Worm (Caenorhabditis elegans) whole organism, L4 larva: ENCODE data around the gene Y76B12C.6.
A peak's percentile ranks its signal among the peaks of the same experiment; 100 is the strongest.

Experiments
- D1046.2 ChIP-seq: fragments of 200-800 bp; sonication (Bioruptor generic); IDR thresholded peaks from 2 replicates; pipeline ENCODE4 v1.3.6; 2022; ENCODE audit warnings: missing genetic modification characterization, missing compliant biosample characterization
- F37D6.2 ChIP-seq: sonication (generic microtip); optimal IDR thresholded peaks from 2 replicates; lab custom pipeline; 2016; ENCODE audit warnings: mild to moderate bottlenecking, missing genetic modification characterization, missing compliant biosample characterization
- T20F7.1 ChIP-seq: fragments of 200-800 bp; sonication (Bioruptor generic); optimal IDR thresholded peaks from 2 replicates; lab custom pipeline; 2018; ENCODE audit warnings: mild to moderate bottlenecking, missing genetic modification characterization, missing compliant biosample characterization
- Y105C5A.15 ChIP-seq: fragments of 200-800 bp; sonication (Bioruptor generic); IDR thresholded peaks from 2 replicates; pipeline ENCODE4 v1.3.6; 2022; ENCODE audit warnings: missing genetic modification characterization, missing compliant biosample characterization
- Y5F2A.4 ChIP-seq: fragments of 200-800 bp; sonication (Bioruptor generic); optimal IDR thresholded peaks from 2 replicates; lab custom pipeline; 2018; ENCODE audit warnings: mild to moderate bottlenecking, missing genetic modification characterization, missing compliant biosample characterization
- ZK337.2 ChIP-seq: fragments of 200-800 bp; sonication (Bioruptor generic); IDR thresholded peaks from 2 replicates; pipeline ENCODE4 v1.3.6; 2022; ENCODE audit warnings: missing genetic modification reagents, missing genetic modification characterization, missing compliant biosample characterization
- ZK546.5 ChIP-seq, 2 experiments: sonication (generic microtip); optimal IDR thresholded peaks; 2 replicates each; lab custom pipeline; 2017; ENCODE audit warnings: missing biosample characterization in 2 of 2, missing genetic modification characterization in 2 of 2
- aha-1 ChIP-seq: fragments of 150-350 bp; peaks from one replicate; lab custom pipeline; 2014; ENCODE audit warnings: missing biosample characterization, missing genetic modification characterization
- ama-1 ChIP-seq: fragments of 150-350 bp; optimal IDR thresholded peaks from 2 replicates; lab custom pipeline; 2014; ENCODE audit warnings: inconsistent platforms, mixed read lengths
- arid-1 ChIP-seq: fragments of 200-800 bp; sonication (Bioruptor generic); conservative IDR thresholded peaks from 2 replicates; pipeline ENCODE4 v1.3.6; 2022; ENCODE audit warnings: missing genetic modification reagents, missing genetic modification characterization, missing compliant biosample characterization
- ceh-28 ChIP-seq: fragments of 150-350 bp; optimal IDR thresholded peaks from 2 replicates; lab custom pipeline; 2014; ENCODE audit warnings: missing biosample characterization, missing genetic modification reagents, missing genetic modification characterization
- daf-12 ChIP-seq: fragments of 150-350 bp; optimal IDR thresholded peaks from 2 replicates; lab custom pipeline; 2014; ENCODE audit warnings: missing biosample characterization, missing genetic modification reagents, missing genetic modification characterization
- dpl-1 ChIP-seq: fragments of 150-350 bp; optimal IDR thresholded peaks from 2 replicates; lab custom pipeline; 2014; ENCODE audit warnings: missing biosample characterization, missing genetic modification reagents, missing genetic modification characterization
- gei-8 ChIP-seq: fragments of 200-800 bp; sonication (Bioruptor generic); optimal IDR thresholded peaks from 2 replicates; lab custom pipeline; 2018; ENCODE audit warnings: mild to moderate bottlenecking, missing genetic modification characterization, missing compliant biosample characterization
- hmg-1.1 ChIP-seq: fragments of 200-800 bp; sonication (Bioruptor generic); IDR thresholded peaks from 2 replicates; pipeline ENCODE4 v1.3.6; 2022; ENCODE audit warnings: missing genetic modification reagents, missing genetic modification characterization, missing compliant biosample characterization
- jun-1 ChIP-seq: fragments of 150-350 bp; optimal IDR thresholded peaks from 2 replicates; lab custom pipeline; 2014; ENCODE audit warnings: missing biosample characterization, missing genetic modification reagents, missing genetic modification characterization
- lin-38 ChIP-seq: fragments of 200-800 bp; sonication (Bioruptor generic); IDR thresholded peaks from 2 replicates; pipeline ENCODE4 v1.3.6; 2022; ENCODE audit warnings: missing genetic modification reagents, missing genetic modification characterization, missing compliant biosample characterization
- lsy-2 ChIP-seq, 2 experiments: fragments of 150-350 bp in 1 of 2; sonication (generic microtip) in 1 of 2; optimal IDR thresholded peaks; 2 replicates each; lab custom pipeline; 2014 to 2017; ENCODE audit warnings: missing biosample characterization in 2 of 2, missing genetic modification characterization in 2 of 2
- madf-5 ChIP-seq, 2 experiments: fragments of 200-800 bp; sonication (Bioruptor generic); IDR thresholded peaks; 2 replicates each; pipeline ENCODE4 v1.3.6; 2022; ENCODE audit warnings: missing compliant biosample characterization in 2 of 2, missing genetic modification characterization in 2 of 2
- mxl-3 ChIP-seq: fragments of 200-800 bp; sonication (Bioruptor generic); optimal IDR thresholded peaks from 2 replicates; lab custom pipeline; 2018; ENCODE audit warnings: mild to moderate bottlenecking, missing genetic modification characterization, missing compliant biosample characterization
- nhr-111 ChIP-seq: fragments of 200-800 bp; sonication (Bioruptor generic); optimal IDR thresholded peaks from 2 replicates; lab custom pipeline; 2018; ENCODE audit warnings: mild to moderate bottlenecking, missing genetic modification characterization, missing compliant biosample characterization
- nhr-237 ChIP-seq: sonication (generic microtip); optimal IDR thresholded peaks from 2 replicates; lab custom pipeline; 2017; ENCODE audit warnings: missing biosample characterization, missing genetic modification characterization
- nhr-41 ChIP-seq: fragments of 200-800 bp; sonication (Bioruptor generic); IDR thresholded peaks from 2 replicates; pipeline ENCODE4 v1.3.6; 2022; ENCODE audit warnings: missing genetic modification reagents, missing genetic modification characterization, missing compliant biosample characterization
- nhr-6 ChIP-seq: fragments of 150-350 bp; optimal IDR thresholded peaks from 2 replicates; lab custom pipeline; 2014; ENCODE audit warnings: missing biosample characterization, missing genetic modification characterization
- nhr-77 ChIP-seq: fragments of 150-350 bp; optimal IDR thresholded peaks from 2 replicates; lab custom pipeline; 2014; ENCODE audit warnings: missing biosample characterization, missing genetic modification characterization
- saeg-2 ChIP-seq: fragments of 200-800 bp; sonication (Bioruptor generic); IDR thresholded peaks from 2 replicates; pipeline ENCODE4 v1.3.6; 2022; ENCODE audit warnings: missing genetic modification reagents, missing genetic modification characterization, missing compliant biosample characterization
- set-16 ChIP-seq: fragments of 200-800 bp; sonication (Bioruptor generic); IDR thresholded peaks from 2 replicates; pipeline ENCODE4 v1.3.6; 2022; ENCODE audit warnings: missing genetic modification reagents, missing genetic modification characterization, missing compliant biosample characterization
- skn-1 ChIP-seq: fragments of 150-350 bp; optimal IDR thresholded peaks from 2 replicates; lab custom pipeline; 2014; ENCODE audit warnings: missing biosample characterization, missing genetic modification characterization
- snpc-1.2 ChIP-seq: fragments of 200-800 bp; sonication (Bioruptor generic); IDR thresholded peaks from 2 replicates; pipeline ENCODE4 v1.3.6; 2022; ENCODE audit warnings: missing genetic modification reagents, missing genetic modification characterization, missing compliant biosample characterization
- spr-1 ChIP-seq: sonication (generic microtip); optimal IDR thresholded peaks from 2 replicates; lab custom pipeline; 2016; ENCODE audit warnings: mild to moderate bottlenecking, missing genetic modification characterization, missing compliant biosample characterization
- unc-130 ChIP-seq: sonication (generic microtip); optimal IDR thresholded peaks from 2 replicates; lab custom pipeline; 2016; ENCODE audit warnings: missing genetic modification reagents, missing genetic modification characterization, missing compliant biosample characterization
- unc-39 ChIP-seq: sonication (generic microtip); optimal IDR thresholded peaks from 2 replicates; lab custom pipeline; 2017; ENCODE audit warnings: missing biosample characterization, missing genetic modification characterization
- unc-62 ChIP-seq, 3 experiments: fragments of 150-350 bp in 1 of 3; sonication (generic microtip); optimal IDR thresholded peaks in 2 of 3; peaks in 1 of 3; 1 replicate in 1 of 3; 2 replicates in 2 of 3; lab custom pipeline; 2014 to 2017; ENCODE audit warnings: missing biosample characterization in 3 of 3, missing genetic modification characterization in 3 of 3, missing genetic modification reagents in 3 of 3, missing genotype in 1 of 3
- vab-7 ChIP-seq: fragments of 200-800 bp; sonication (Bioruptor generic); IDR thresholded peaks from 2 replicates; pipeline ENCODE4 v1.3.6; 2022; ENCODE audit warnings: missing genetic modification reagents, missing genetic modification characterization, missing compliant biosample characterization
- zag-1 ChIP-seq: fragments of 150-350 bp; optimal IDR thresholded peaks from 2 replicates; lab custom pipeline; 2014; ENCODE audit warnings: missing biosample characterization, missing genetic modification characterization

The Y76B12C.6 gene

ce11 chrIV:1956411-1956810 is 24.8 kb upstream of the Y76B12C.6 start, which contains the start of gene F52C12.6:
TSS of gene F52C12.6 (plus strand) at chrIV:1956711.
- TF ChIP-seq madf-5 (GFP tag; IDR thresholded peaks at IDR 0.05; lab: Robert Waterston, UW) (no peak), unc-62 (GFP tag; optimal IDR thresholded peaks at IDR 0.05 in 1 of 2; lab: Kevin White, UChicago) (peak in 1 of 2 experiments; percentile 42), unc-62 (tag; optimal IDR thresholded peaks at IDR 0.05; lab: Kevin White, UChicago) (no peak)

- TF ChIP-seq mxl-3 (GFP tag; lab: Kevin White, UChicago) (no peak), dpl-1 (no peak), nhr-6 (no peak), T20F7.1 (no peak), lsy-2 (tag; optimal IDR thresholded peaks at IDR 0.05; lab: Kevin White, UChicago) (no peak), skn-1 (tag; lab: Kevin White, UChicago) (no peak), set-16 (GFP tag; lab: Robert Waterston, UW) (no peak), hmg-1.1 (no peak), unc-39 (no peak), arid-1 (GFP tag; lab: Robert Waterston, UW) (no peak), vab-7 (GFP tag; lab: Robert Waterston, UW) (no peak), D1046.2 (GFP tag; lab: Robert Waterston, UW) (no peak)
Observed at ce11 chrIV:1959554-1959953, 21.6 kb upstream of the Y76B12C.6 start, which contains the start of gene tdpo-1. TSS of gene tdpo-1 (plus strand) at chrIV:1959854.

ce11 chrIV:1963247-1963646 is 17.9 kb upstream of the Y76B12C.6 start, which contains the start of gene ulp-3:
TSS of gene ulp-3 (plus strand) at chrIV:1963634.
- TF ChIP-seq nhr-77 (tag; lab: Kevin White, UChicago): no peak
- TF ChIP-seq nhr-41 (GFP tag; lab: Robert Waterston, UW): no peak
- peak; percentile 41 for TF ChIP-seq aha-1 (tag; lab: Kevin White, UChicago)
- no peak for TF ChIP-seq Y5F2A.4 (GFP tag; lab: Kevin White, UChicago)
- no peak for TF ChIP-seq nhr-111 (GFP tag; lab: Kevin White, UChicago)
- no peak for TF ChIP-seq F37D6.2 (tag; lab: Kevin White, UChicago)
- no peak for TF ChIP-seq jun-1 (tag; lab: Kevin White, UChicago)
- TF ChIP-seq lin-38 (GFP tag; lab: Robert Waterston, UW): peak; percentile 87
- no peak for TF ChIP-seq daf-12 (tag; lab: Kevin White, UChicago)
- no peak for TF ChIP-seq ZK337.2 (GFP tag; lab: Robert Waterston, UW)
- TF ChIP-seq unc-130: no peak
- TF ChIP-seq Y105C5A.15 (GFP tag; lab: Robert Waterston, UW): no peak
- no peak for TF ChIP-seq mxl-3 (GFP tag; lab: Kevin White, UChicago)
- TF ChIP-seq zag-1 (tag; lab: Kevin White, UChicago): no peak
- TF ChIP-seq gei-8 (GFP tag; lab: Kevin White, UChicago): no peak
- TF ChIP-seq spr-1 (tag; lab: Kevin White, UChicago): no peak

ce11 chrIV:1964057-1964456 is 17.1 kb upstream of the Y76B12C.6 start:
- no peak for TF ChIP-seq saeg-2
- no peak for TF ChIP-seq ZK546.5 (tag; optimal IDR thresholded peaks at IDR 0.05; lab: Kevin White, UChicago)
- peak; percentile 77 for TF ChIP-seq lin-38 (GFP tag; lab: Robert Waterston, UW)
- no peak for TF ChIP-seq snpc-1.2 (GFP tag; lab: Robert Waterston, UW)
- no peak for TF ChIP-seq ama-1 (lab: Kevin White, UChicago)

- TF ChIP-seq nhr-237 (tag; lab: Kevin White, UChicago) (no peak), ceh-28 (tag; lab: Kevin White, UChicago) (peak; percentile 93)
- TF ChIP-seq, all 104 proteins: peak for 1
Observed at ce11 chrIV:1965135-1965534, 16.1 kb upstream of the Y76B12C.6 start, which contains the start of gene Y48A5A.1. TSS of gene Y48A5A.1 (plus strand) at chrIV:1965481.
